Fruit fly (Drosophila melanogaster): ENCODE measurements around the gene Vha36-3.
A peak's percentile ranks its signal among the peaks of the same experiment; 100 is the strongest.

Gene Vha36-3

DNA sequence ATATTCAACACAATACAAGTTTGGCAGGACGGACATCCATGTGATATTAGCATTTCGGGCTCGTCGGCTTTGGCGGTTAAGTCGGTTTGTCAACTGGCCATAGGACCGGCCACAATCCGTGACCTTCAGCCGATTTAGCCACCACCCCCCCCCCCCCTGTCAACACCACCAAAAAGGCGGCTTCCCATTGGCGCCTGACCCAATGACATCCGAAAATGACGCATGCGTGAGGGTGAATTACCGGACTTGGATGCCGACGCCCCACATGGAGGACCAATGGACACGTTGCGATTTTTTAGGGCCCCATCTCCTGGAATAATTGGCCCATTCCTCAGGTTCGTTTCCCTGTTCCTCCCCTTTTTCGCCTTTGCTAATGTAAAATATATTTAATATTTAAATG is 34.1 kb downstream of the Vha36-3 start:
- no peak for TF ChIP-seq Dll (optimal IDR thresholded peaks at IDR 0.05)
- TF ChIP-seq psq (optimal IDR thresholded peaks at IDR 0.05) = no peak
- TF ChIP-seq pan (optimal IDR thresholded peaks at IDR 0.05) = no peak

DNA sequence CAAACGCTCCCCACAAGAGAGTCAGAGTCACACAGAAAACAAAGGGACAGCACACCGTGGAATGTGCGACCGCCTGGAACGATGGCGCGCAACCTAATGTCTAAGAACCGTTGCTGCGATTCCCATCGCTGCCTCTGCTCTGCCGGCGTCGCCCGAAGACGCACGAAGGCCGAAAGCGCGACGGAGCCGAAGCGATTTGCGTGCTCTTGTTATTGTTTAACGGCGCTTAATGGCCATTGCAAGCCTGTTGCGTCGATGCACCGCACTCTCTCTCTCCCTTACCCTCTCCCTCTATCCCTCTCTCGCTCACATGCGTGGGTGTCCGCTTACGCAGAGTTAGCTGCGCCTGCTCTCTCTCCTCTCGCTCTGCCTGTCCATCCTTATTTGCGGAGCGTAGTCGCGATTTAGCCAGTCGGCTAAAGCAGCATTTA is 35.0 kb downstream of the Vha36-3 start, which contains the start of gene trol:
trol (minus strand) TSS at position 100 of the 431 bp plus-strand sequence.
- TF ChIP-seq psq (optimal IDR thresholded peaks at IDR 0.05) (no peak), EcR (GFP tag; optimal IDR thresholded peaks at IDR 0.05) (no peak), usp (GFP tag; optimal IDR thresholded peaks at IDR 0.05) (no peak), pan (optimal IDR thresholded peaks at IDR 0.05) (no peak), Dll (optimal IDR thresholded peaks at IDR 0.05) (peak; percentile 88)

DNA sequence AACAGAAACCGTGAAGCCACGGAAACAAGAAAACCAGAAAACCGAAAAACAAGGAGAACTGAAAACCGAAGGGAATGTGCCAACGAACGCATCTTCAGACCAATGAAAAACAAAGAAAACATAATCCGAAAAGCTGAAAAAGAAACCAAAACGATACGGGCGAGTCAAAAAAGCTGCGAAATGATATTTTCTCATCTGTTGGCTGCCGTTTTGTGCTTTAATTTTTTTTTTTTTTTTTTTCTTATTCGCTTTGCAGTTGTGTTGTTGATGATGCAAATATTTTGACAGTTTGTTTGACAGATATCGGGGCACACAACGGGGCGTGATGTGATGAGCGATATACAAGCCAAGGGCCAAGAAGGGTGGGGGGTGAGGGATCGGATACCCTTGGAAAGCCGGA is 37.9 kb downstream of the Vha36-3 start:
- TF ChIP-seq psq (optimal IDR thresholded peaks at IDR 0.05) = no peak

DNA sequence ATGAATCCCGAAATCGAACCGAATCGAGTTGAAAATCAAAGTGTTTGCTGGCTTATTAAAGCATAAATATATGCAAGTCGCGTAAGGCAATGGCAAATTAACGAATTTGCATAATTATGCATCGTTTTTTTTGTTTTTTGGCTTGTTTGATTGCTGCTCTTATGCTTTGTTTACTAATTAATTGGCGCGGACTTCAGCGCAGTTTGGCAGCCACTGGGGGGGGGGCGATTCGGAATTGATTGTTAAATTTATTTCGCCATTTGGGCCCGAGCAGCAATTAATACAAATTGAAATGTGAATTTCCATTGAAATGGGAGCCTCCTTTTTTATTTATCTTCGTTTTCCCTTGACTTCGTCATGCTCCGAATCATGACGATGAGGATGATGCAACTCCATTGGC is 40.9 kb downstream of the Vha36-3 start:
- TF ChIP-seq pan (optimal IDR thresholded peaks at IDR 0.05) = no peak

DNA sequence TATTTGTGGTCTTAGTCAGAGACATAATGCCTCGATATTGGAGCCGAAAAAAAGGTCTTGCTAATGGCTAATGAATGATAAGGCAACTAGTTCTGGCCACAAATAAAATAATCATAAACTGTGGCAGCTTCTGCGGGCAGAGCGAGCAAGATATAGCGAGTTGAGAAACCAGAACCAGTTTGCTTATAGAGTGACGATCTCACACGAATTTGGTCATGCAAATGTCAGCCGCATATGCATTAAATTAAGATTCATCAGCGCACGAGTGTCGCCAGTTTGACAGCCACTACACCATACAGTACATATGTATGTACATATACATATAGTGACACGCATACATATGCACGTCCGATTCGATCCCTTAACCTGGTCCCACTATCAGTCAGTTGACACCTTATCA is 42.0 kb downstream of the Vha36-3 start:
- TF ChIP-seq usp (GFP tag; optimal IDR thresholded peaks at IDR 0.05) = no peak
- TF ChIP-seq psq (optimal IDR thresholded peaks at IDR 0.05) = no peak
- TF ChIP-seq CG8478 (optimal IDR thresholded peaks at IDR 0.05) = no peak
- TF ChIP-seq Dll (optimal IDR thresholded peaks at IDR 0.05) = no peak

DNA sequence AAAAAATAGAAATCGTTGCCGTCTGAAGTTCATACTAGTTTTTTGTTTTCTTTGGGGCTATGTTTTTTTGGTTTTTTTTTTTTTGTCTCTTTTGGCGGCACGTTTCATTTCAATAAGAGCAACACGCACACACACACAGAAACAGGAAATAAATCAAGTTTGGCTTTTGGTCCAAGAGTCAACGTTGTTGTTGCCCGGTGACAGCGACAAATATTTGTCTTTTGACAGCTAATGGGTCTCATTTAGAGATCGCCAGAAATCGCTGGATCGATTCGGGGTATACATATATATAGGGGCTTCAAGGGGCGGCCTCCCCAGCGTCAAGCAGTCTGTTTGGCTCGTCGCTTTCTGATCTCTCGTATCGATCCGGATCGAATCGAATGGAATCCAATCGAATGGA is 43.0 kb downstream of the Vha36-3 start:
- no peak for TF ChIP-seq psq (optimal IDR thresholded peaks at IDR 0.05)
- TF ChIP-seq usp (GFP tag; optimal IDR thresholded peaks at IDR 0.05) = no peak
- TF ChIP-seq pan (optimal IDR thresholded peaks at IDR 0.05) = no peak
- no peak for TF ChIP-seq Dll (optimal IDR thresholded peaks at IDR 0.05)
- no peak for TF ChIP-seq CG8478 (optimal IDR thresholded peaks at IDR 0.05)
- no peak for TF ChIP-seq EcR (GFP tag; optimal IDR thresholded peaks at IDR 0.05)

DNA sequence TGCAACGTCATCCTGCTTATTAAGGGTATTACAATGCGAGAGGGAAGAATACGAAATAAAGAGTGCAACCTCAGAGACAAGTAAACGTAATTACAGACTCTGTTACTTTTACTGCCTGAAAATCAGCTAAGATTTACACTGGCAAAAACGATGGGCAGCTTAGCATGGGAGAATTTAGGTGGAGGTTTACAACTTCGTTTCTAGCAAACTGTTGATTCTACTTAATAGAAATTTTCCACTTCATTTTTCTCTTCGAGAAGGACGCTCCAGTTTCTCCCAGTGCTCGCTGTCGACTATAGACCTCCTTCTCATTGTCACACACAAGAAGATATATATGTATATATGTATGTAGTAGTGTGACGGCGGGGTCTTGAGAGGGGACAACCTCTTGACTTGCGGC is 44.2 kb downstream of the Vha36-3 start:
- no peak for TF ChIP-seq Dll (optimal IDR thresholded peaks at IDR 0.05)
- TF ChIP-seq pan (optimal IDR thresholded peaks at IDR 0.05) = no peak
- TF ChIP-seq usp (GFP tag; optimal IDR thresholded peaks at IDR 0.05) = no peak
- TF ChIP-seq psq (optimal IDR thresholded peaks at IDR 0.05) = no peak
- TF ChIP-seq EcR (GFP tag; optimal IDR thresholded peaks at IDR 0.05) = no peak
- no peak for TF ChIP-seq CG8478 (optimal IDR thresholded peaks at IDR 0.05)

DNA sequence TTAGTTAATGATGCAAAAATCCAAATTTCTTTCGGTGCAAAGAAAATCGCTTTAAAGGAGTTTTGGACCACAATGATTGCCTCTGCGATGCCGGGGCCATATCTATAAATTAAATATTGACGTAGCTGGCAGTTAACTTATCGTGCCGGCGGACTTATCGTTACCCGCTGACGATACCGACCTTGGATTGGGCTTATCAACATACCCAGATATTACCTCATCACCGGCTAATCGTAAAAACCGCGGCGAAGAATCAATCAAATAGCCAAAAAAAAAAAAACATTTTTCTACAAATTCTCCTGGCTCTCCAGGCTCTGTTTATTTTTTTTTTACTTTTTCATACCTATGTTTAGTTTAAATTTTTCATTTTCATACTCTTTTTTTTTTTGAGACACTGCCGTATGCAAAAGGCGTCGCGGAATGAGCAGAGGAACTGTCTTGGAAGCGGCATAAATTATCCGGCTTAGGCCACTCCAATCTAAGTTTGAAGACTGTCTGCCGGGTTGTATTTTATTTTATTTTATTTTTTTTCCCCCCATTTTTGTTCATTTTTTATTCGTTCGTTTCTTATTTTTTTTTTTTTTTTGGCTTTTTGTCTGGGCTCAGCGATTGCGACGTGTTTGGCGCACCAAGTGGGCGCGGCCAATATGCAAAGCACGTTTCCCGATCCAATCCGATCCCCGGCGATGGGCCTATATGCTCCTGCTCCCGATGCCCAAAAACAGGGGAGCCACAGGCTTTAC is 45.2 kb downstream of the Vha36-3 start:
- TF ChIP-seq CG8478 (optimal IDR thresholded peaks at IDR 0.05) = no peak
- no peak for TF ChIP-seq Dll (optimal IDR thresholded peaks at IDR 0.05)
- no peak for TF ChIP-seq pan (optimal IDR thresholded peaks at IDR 0.05)
- TF ChIP-seq EcR (GFP tag; optimal IDR thresholded peaks at IDR 0.05) = no peak
- TF ChIP-seq usp (GFP tag; optimal IDR thresholded peaks at IDR 0.05) = no peak
- TF ChIP-seq psq (optimal IDR thresholded peaks at IDR 0.05) = no peak

DNA sequence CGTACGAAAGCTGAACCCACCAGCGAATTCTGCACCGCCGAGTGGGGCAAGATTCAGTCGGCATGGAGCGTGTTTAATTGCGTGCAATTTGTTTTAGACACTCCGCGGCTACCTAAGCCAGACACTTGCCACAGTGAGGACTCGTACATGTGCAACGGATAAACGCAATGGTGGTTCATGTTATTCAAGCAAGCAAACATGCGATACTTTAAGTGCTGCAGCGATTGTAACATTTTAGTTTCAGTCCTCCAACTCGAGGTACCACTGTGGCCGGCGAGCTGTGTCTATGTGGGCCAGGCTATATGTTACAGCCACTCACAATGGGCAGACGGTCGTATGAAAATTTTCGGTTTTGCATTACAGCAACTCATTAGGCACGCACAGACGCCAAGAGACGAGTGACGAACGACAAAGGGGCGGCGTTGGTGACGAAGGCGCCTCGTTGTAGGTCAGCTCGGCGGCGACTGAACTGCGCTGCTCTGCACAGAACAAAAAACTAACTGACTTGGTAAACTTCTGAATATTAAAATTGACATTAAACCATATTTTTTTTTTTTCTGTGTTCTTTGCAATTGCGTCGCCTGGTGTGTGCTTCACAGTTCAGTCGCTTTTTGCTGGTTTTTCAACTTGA is 46.4 kb downstream of the Vha36-3 start:
- TF ChIP-seq Dll (optimal IDR thresholded peaks at IDR 0.05) (no peak), psq (optimal IDR thresholded peaks at IDR 0.05) (no peak), pan (optimal IDR thresholded peaks at IDR 0.05) (no peak), EcR (GFP tag; optimal IDR thresholded peaks at IDR 0.05) (no peak), CG8478 (optimal IDR thresholded peaks at IDR 0.05) (no peak), usp (GFP tag; optimal IDR thresholded peaks at IDR 0.05) (no peak)

DNA sequence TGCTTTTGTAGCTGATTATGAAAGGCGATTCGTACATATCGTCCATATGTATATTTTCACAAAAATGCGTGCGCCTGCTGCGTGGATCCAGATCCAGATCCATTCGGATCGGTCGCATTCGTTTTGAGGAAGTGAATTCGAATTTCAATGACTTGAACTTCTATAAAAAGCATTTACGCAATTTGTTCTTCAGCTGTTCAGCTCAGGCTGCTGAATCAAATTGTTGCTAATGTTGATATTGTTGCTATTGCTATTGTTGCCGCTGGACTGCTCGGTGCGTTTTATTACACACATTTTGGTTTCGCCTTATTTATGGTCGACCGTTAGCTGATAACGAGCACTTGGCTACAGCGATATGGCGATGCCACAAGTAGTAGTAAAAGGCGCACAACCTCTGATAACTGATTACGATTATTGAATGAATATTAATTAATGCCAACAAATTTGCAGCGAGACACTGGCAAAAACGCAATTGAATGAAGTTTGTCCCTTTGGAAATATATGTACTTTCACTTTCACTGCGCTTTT is 49.0 kb downstream of the Vha36-3 start:
- TF ChIP-seq CG8478 (optimal IDR thresholded peaks at IDR 0.05) (no peak), usp (GFP tag; optimal IDR thresholded peaks at IDR 0.05) (no peak), pan (optimal IDR thresholded peaks at IDR 0.05) (no peak), Dll (optimal IDR thresholded peaks at IDR 0.05) (no peak), psq (optimal IDR thresholded peaks at IDR 0.05) (no peak), EcR (GFP tag; optimal IDR thresholded peaks at IDR 0.05) (no peak)
